Worm (Caenorhabditis elegans) whole organism, L3 larva: ENCODE results near the gene T22F3.10.

ENCODE experiments used
- ceh-16 ChIP-seq: sonication (generic microtip); optimal IDR thresholded peaks from 2 replicates; lab custom pipeline; 2017; ENCODE audit warnings: missing biosample characterization, missing genetic modification characterization
- ceh-9 ChIP-seq: sonication (generic microtip); optimal IDR thresholded peaks from 2 replicates; lab custom pipeline; 2018; ENCODE audit warnings: missing biosample characterization, missing genetic modification characterization
- lin-15B ChIP-seq: fragments of 150-350 bp; optimal IDR thresholded peaks from 2 replicates; lab custom pipeline; 2014; ENCODE audit warnings: missing biosample characterization, missing genetic modification characterization
- lin-39 ChIP-seq: fragments of 150-350 bp; optimal IDR thresholded peaks from 2 replicates; lab custom pipeline; 2018; ENCODE audit warnings: missing biosample characterization, missing genetic modification reagents, missing genetic modification characterization
- lsy-12 ChIP-seq: sonication (generic microtip); optimal IDR thresholded peaks from 2 replicates; lab custom pipeline; 2016; ENCODE audit warnings: mild to moderate bottlenecking, missing genetic modification characterization, missing compliant biosample characterization
- nfya-1 ChIP-seq: sonication (generic microtip); optimal IDR thresholded peaks from 2 replicates; lab custom pipeline; 2017; ENCODE audit warnings: missing genetic modification characterization, mild to moderate bottlenecking, missing compliant biosample characterization, antibody characterized with exemption, moderate library complexity; ENCODE audit not compliant: insufficient read depth
- unc-39 ChIP-seq: sonication (generic microtip); optimal IDR thresholded peaks from 4 replicates; lab custom pipeline; 2017; ENCODE audit warnings: missing biosample characterization, missing genetic modification characterization
- ztf-4 ChIP-seq: fragments of 150-350 bp; optimal IDR thresholded peaks from 2 replicates; lab custom pipeline; 2014; ENCODE audit warnings: missing biosample characterization, missing genetic modification characterization

ce11 chrV:3649473-3649872, 37.9 kb upstream of the T22F3.10 start, which contains the start of gene str-114:
- TF ChIP-seq nfya-1 (tag; lab: Kevin White, UChicago) = no peak
- no peak for TF ChIP-seq lsy-12 (tag; lab: Kevin White, UChicago)
- no peak for TF ChIP-seq lin-15B
- TF ChIP-seq ceh-9 (tag; lab: Kevin White, UChicago) = no peak
- no peak for TF ChIP-seq lin-39 (tag; lab: Kevin White, UChicago)
- TF ChIP-seq ceh-16 (tag; lab: Kevin White, UChicago) = no peak
- no peak for TF ChIP-seq ztf-4 (tag; lab: Kevin White, UChicago)
- no peak for TF ChIP-seq unc-39 (tag; lab: Kevin White, UChicago)
